Fruit fly (Drosophila melanogaster) whole organism, prepupa: Measurements from ENCODE around the gene CG13795.
A peak's percentile ranks its signal among the peaks of the same experiment; 100 is the strongest.

Experiments
- Blimp-1 ChIP-seq: fragments of 200-800 bp; sonication (Bioruptor generic); optimal IDR thresholded peaks from 3 replicates; lab custom pipeline; 2017; ENCODE audit warnings: missing biosample characterization, missing genetic modification characterization, mild to moderate bottlenecking, moderate library complexity, missing genetic modification reagents
- CG10631 ChIP-seq: fragments of 200-800 bp; sonication (Bioruptor generic); optimal IDR thresholded peaks from 2 replicates; lab custom pipeline; 2016; ENCODE audit warnings: missing biosample characterization, missing genetic modification characterization
- CG10669 ChIP-seq: fragments of 200-800 bp; sonication (Bioruptor generic); optimal IDR thresholded peaks from 3 replicates; lab custom pipeline; 2018; ENCODE audit warnings: missing biosample characterization, mild to moderate bottlenecking, missing genetic modification characterization, moderate library complexity
- CG11294 ChIP-seq: fragments of 200-800 bp; sonication (Bioruptor generic); IDR thresholded peaks from 2 replicates; pipeline ENCODE4 v1.3.6; 2022; ENCODE audit warnings: missing biosample characterization, missing genetic modification characterization
- CG11762 ChIP-seq: fragments of 200-800 bp; sonication (Bioruptor generic); optimal IDR thresholded peaks from 3 replicates; lab custom pipeline; 2016; ENCODE audit warnings: missing biosample characterization, missing genetic modification characterization; ENCODE audit not compliant: insufficient read depth
- CG11902 ChIP-seq: fragments of 200-800 bp; sonication (Bioruptor generic); optimal IDR thresholded peaks from 3 replicates; lab custom pipeline; 2016; ENCODE audit warnings: missing biosample characterization, missing genetic modification characterization
- CG15336 ChIP-seq: fragments of 200-800 bp; sonication (Bioruptor generic); IDR thresholded peaks from 2 replicates; pipeline ENCODE4 v1.3.6; 2022; ENCODE audit warnings: missing biosample characterization, missing genetic modification characterization
- CG16779 ChIP-seq: fragments of 200-800 bp; sonication (Bioruptor generic); optimal IDR thresholded peaks from 3 replicates; lab custom pipeline; 2017; ENCODE audit warnings: missing biosample characterization, mild to moderate bottlenecking, missing genetic modification characterization
- CG3032 ChIP-seq: fragments of 200-800 bp; optimal IDR thresholded peaks from 2 replicates; lab custom pipeline; 2019; ENCODE audit warnings: missing biosample characterization, mild to moderate bottlenecking, missing genetic modification characterization, moderate library complexity
- CG32006 ChIP-seq: fragments of 200-800 bp; sonication (Bioruptor generic); optimal IDR thresholded peaks from 3 replicates; lab custom pipeline; 2017; ENCODE audit warnings: missing biosample characterization, mild to moderate bottlenecking, missing genetic modification characterization
- CG34406 ChIP-seq: fragments of 200-800 bp; sonication (Bioruptor generic); optimal IDR thresholded peaks from 3 replicates; lab custom pipeline; 2016; ENCODE audit warnings: missing biosample characterization, missing genetic modification characterization
- CG3919 ChIP-seq: fragments of 200-800 bp; sonication (Bioruptor generic); optimal IDR thresholded peaks from 3 replicates; lab custom pipeline; 2016; ENCODE audit warnings: missing biosample characterization, missing genetic modification characterization
- CG4318 ChIP-seq: fragments of 200-800 bp; sonication (Bioruptor generic); optimal IDR thresholded peaks from 3 replicates; lab custom pipeline; 2017; ENCODE audit warnings: missing biosample characterization, mild to moderate bottlenecking, missing genetic modification characterization
- CG6163 ChIP-seq: fragments of 200-800 bp; sonication (Bioruptor generic); IDR thresholded peaks from 3 replicates; pipeline ENCODE4 v1.3.6; 2022; ENCODE audit warnings: missing biosample characterization, missing genetic modification characterization
- CG6276 ChIP-seq: fragments of 200-800 bp; sonication (Bioruptor generic); optimal IDR thresholded peaks from 2 replicates; lab custom pipeline; 2017; ENCODE audit warnings: missing biosample characterization, mild to moderate bottlenecking, missing genetic modification characterization
- CG6792 ChIP-seq: fragments of 200-800 bp; sonication (Bioruptor generic); optimal IDR thresholded peaks from 3 replicates; lab custom pipeline; 2016; ENCODE audit warnings: missing biosample characterization, missing genetic modification characterization
- CG6808 ChIP-seq: fragments of 200-800 bp; sonication (Bioruptor generic); optimal IDR thresholded peaks from 3 replicates; lab custom pipeline; 2017; ENCODE audit warnings: missing biosample characterization, missing genetic modification characterization, mild to moderate bottlenecking, moderate library complexity, missing genetic modification reagents
- CG6854 ChIP-seq: fragments of 200-800 bp; sonication (Bioruptor generic); optimal IDR thresholded peaks from 2 replicates; lab custom pipeline; 2017; ENCODE audit warnings: missing biosample characterization, mild to moderate bottlenecking, missing genetic modification characterization
- CG7368 ChIP-seq: fragments of 200-800 bp; sonication (Bioruptor generic); optimal IDR thresholded peaks from 3 replicates; lab custom pipeline; 2016; ENCODE audit warnings: missing biosample characterization, missing genetic modification characterization
- CG8119 ChIP-seq: fragments of 200-800 bp; sonication (Bioruptor generic); IDR thresholded peaks from 3 replicates; pipeline ENCODE4 v1.3.6; 2022; ENCODE audit warnings: missing biosample characterization, missing genetic modification characterization
- CG8319 ChIP-seq: fragments of 200-800 bp; sonication (Bioruptor generic); optimal IDR thresholded peaks from 3 replicates; lab custom pipeline; 2016; ENCODE audit warnings: missing biosample characterization, missing genetic modification characterization
- CG8632 ChIP-seq: fragments of 200-800 bp; sonication (Bioruptor generic); optimal IDR thresholded peaks from 3 replicates; lab custom pipeline; 2016; ENCODE audit warnings: missing biosample characterization, missing genetic modification characterization
- Eip75B ChIP-seq: fragments of 200-800 bp; sonication (Bioruptor generic); optimal IDR thresholded peaks from 3 replicates; lab custom pipeline; 2016; ENCODE audit warnings: missing biosample characterization, missing genetic modification characterization
- Eip78C ChIP-seq: fragments of 200-800 bp; sonication (Bioruptor generic); peaks from one replicate; lab custom pipeline; 2016; ENCODE audit warnings: missing biosample characterization, missing genetic modification characterization
- Ets21C ChIP-seq: fragments of 200-800 bp; sonication (Bioruptor generic); optimal IDR thresholded peaks from 3 replicates; lab custom pipeline; 2016; ENCODE audit warnings: missing biosample characterization, missing genetic modification characterization
- Ets96B ChIP-seq: fragments of 200-800 bp; optimal IDR thresholded peaks from 2 replicates; lab custom pipeline; 2019; ENCODE audit warnings: missing biosample characterization, mild to moderate bottlenecking, missing genetic modification characterization, moderate library complexity
- Gug ChIP-seq: fragments of 200-800 bp; sonication (Bioruptor generic); IDR thresholded peaks from 2 replicates; pipeline ENCODE4 v1.3.6; 2022; ENCODE audit warnings: missing biosample characterization, missing genetic modification characterization
- Hr38 ChIP-seq: sonication (Bioruptor generic); optimal IDR thresholded peaks from 2 replicates; lab custom pipeline; 2016; ENCODE audit warnings: missing biosample characterization, missing genetic modification characterization
- Hr39 ChIP-seq: fragments of 200-800 bp; sonication (Bioruptor generic); optimal IDR thresholded peaks from 2 replicates; lab custom pipeline; 2016; ENCODE audit warnings: missing biosample characterization, missing genetic modification characterization
- Hr4 ChIP-seq: fragments of 200-800 bp; sonication (Bioruptor generic); optimal IDR thresholded peaks from 3 replicates; lab custom pipeline; 2016; ENCODE audit warnings: missing biosample characterization, missing genetic modification characterization
- Lpt ChIP-seq: fragments of 200-800 bp; sonication (Bioruptor generic); optimal IDR thresholded peaks from 3 replicates; lab custom pipeline; 2016; ENCODE audit warnings: missing biosample characterization, missing genetic modification characterization
- Met ChIP-seq: fragments of 200-800 bp; sonication (Bioruptor generic); optimal IDR thresholded peaks from 3 replicates; lab custom pipeline; 2016; ENCODE audit warnings: missing biosample characterization, missing genetic modification characterization
- Smox ChIP-seq: fragments of 200-800 bp; sonication (Bioruptor generic); optimal IDR thresholded peaks from 3 replicates; lab custom pipeline; 2016; ENCODE audit warnings: missing biosample characterization, missing genetic modification characterization
- Sox102F ChIP-seq: fragments of 200-800 bp; sonication (Bioruptor generic); optimal IDR thresholded peaks from 2 replicates; lab custom pipeline; 2016; ENCODE audit warnings: missing biosample characterization, mild to moderate bottlenecking, missing genetic modification characterization
- Sox14 ChIP-seq: fragments of 200-800 bp; sonication (Bioruptor generic); optimal IDR thresholded peaks from 3 replicates; lab custom pipeline; 2016; ENCODE audit warnings: missing biosample characterization, missing genetic modification characterization
- Sox15 ChIP-seq: fragments of 200-800 bp; sonication (Bioruptor generic); optimal IDR thresholded peaks from 3 replicates; lab custom pipeline; 2016; ENCODE audit warnings: missing biosample characterization, missing genetic modification characterization
- achi ChIP-seq: fragments of 200-800 bp; sonication (Bioruptor generic); optimal IDR thresholded peaks from 3 replicates; lab custom pipeline; 2016; ENCODE audit warnings: missing biosample characterization, missing genetic modification characterization
- acj6 ChIP-seq: fragments of 200-800 bp; sonication (Bioruptor generic); optimal IDR thresholded peaks from 3 replicates; lab custom pipeline; 2016; ENCODE audit warnings: missing biosample characterization, missing genetic modification characterization
- cyc ChIP-seq: fragments of 200-800 bp; sonication (Bioruptor generic); optimal IDR thresholded peaks from 3 replicates; lab custom pipeline; 2016; ENCODE audit warnings: missing biosample characterization, missing genetic modification characterization
- dsx ChIP-seq: fragments of 200-800 bp; optimal IDR thresholded peaks from 3 replicates; lab custom pipeline; 2019; ENCODE audit warnings: missing biosample characterization, mild to moderate bottlenecking, missing genetic modification characterization, moderate library complexity; ENCODE audit not compliant: poor library complexity, severe bottlenecking
- eg ChIP-seq: fragments of 200-800 bp; sonication (Bioruptor generic); IDR thresholded peaks from 3 replicates; pipeline ENCODE4 v1.3.6; 2022; ENCODE audit warnings: missing biosample characterization, missing genetic modification characterization
- fd59A ChIP-seq: fragments of 200-800 bp; sonication (Bioruptor generic); optimal IDR thresholded peaks from 2 replicates; lab custom pipeline; 2017; ENCODE audit warnings: missing biosample characterization, mild to moderate bottlenecking, missing genetic modification characterization, missing genetic modification reagents
- fd85E ChIP-seq: fragments of 200-800 bp; sonication (Bioruptor generic); optimal IDR thresholded peaks from 3 replicates; lab custom pipeline; 2016; ENCODE audit warnings: missing biosample characterization, missing genetic modification characterization
- fkh ChIP-seq: fragments of 200-800 bp; sonication (Bioruptor generic); optimal IDR thresholded peaks from 3 replicates; lab custom pipeline; 2017; ENCODE audit warnings: missing biosample characterization, mild to moderate bottlenecking, missing genetic modification characterization, moderate library complexity
- lz ChIP-seq: fragments of 200-800 bp; sonication (Bioruptor generic); optimal IDR thresholded peaks from 3 replicates; lab custom pipeline; 2016; ENCODE audit warnings: missing biosample characterization, missing genetic modification characterization
- net ChIP-seq: fragments of 200-800 bp; sonication (Bioruptor generic); optimal IDR thresholded peaks from 3 replicates; lab custom pipeline; 2016; ENCODE audit warnings: missing biosample characterization, missing genetic modification characterization
- pdm3 ChIP-seq: fragments of 200-800 bp; sonication (Bioruptor generic); optimal IDR thresholded peaks from 3 replicates; lab custom pipeline; 2016; ENCODE audit warnings: missing biosample characterization, missing genetic modification characterization
- salr ChIP-seq, 2 experiments: fragments of 200-800 bp; sonication (Bioruptor generic); optimal IDR thresholded peaks; 3 replicates each; lab custom pipeline; 2016 to 2018; ENCODE audit warnings: missing biosample characterization in 2 of 2, missing genetic modification characterization in 2 of 2, mild to moderate bottlenecking in 1 of 2
- spab ChIP-seq: fragments of 200-800 bp; sonication (Bioruptor generic); optimal IDR thresholded peaks from 2 replicates; lab custom pipeline; 2017; ENCODE audit warnings: missing biosample characterization, mild to moderate bottlenecking, missing genetic modification characterization, missing genetic modification reagents
- ss ChIP-seq, 2 experiments: fragments of 200-800 bp; sonication (Bioruptor generic); optimal IDR thresholded peaks; 2 replicates in 1 of 2; 3 replicates in 1 of 2; lab custom pipeline; 2017 to 2018; ENCODE audit warnings: mild to moderate bottlenecking in 2 of 2, missing biosample characterization in 2 of 2, missing genetic modification characterization in 2 of 2, moderate library complexity in 1 of 2
- svp ChIP-seq: fragments of 200-800 bp; sonication (Bioruptor generic); peaks from one replicate; lab custom pipeline; 2016; ENCODE audit warnings: missing biosample characterization, missing genetic modification characterization
- vri ChIP-seq: fragments of 200-800 bp; sonication (Bioruptor generic); optimal IDR thresholded peaks from 3 replicates; lab custom pipeline; 2016; ENCODE audit warnings: missing biosample characterization, mild to moderate bottlenecking, missing genetic modification characterization

The CG13795 gene

DNA sequence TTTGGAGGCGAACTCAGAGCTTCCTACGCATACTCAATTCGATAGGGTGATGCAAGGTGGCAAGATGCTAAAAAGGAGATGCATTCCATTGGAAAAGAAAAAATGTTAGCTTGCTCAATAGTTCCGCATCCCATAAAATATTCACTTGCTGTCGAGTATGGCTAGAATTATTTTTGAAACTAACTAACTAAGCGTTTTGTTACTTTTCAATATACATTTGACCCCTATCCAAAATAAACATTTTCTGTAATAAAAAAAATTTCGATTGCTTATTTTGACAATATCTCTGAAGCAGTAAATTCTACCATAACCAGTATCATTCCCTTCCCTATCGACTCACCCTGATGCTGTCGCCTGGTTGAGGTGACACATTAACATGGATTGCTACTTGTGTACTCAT lies 22.6 kb downstream of the CG13795 start:
- TF ChIP-seq CG32006 (GFP tag; lab: Kevin White, UChicago) (peak; percentile 77), Sox14 (GFP tag; lab: Kevin White, UChicago) (peak; percentile 83), CG3919 (GFP tag; lab: Kevin White, UChicago) (peak; percentile 73), net (GFP tag; lab: Kevin White, UChicago) (peak; percentile 79), Sox102F (GFP tag; lab: Kevin White, UChicago) (peak; percentile 86), CG15336 (GFP tag; lab: Robert Waterston, UW) (peak; percentile 81; the same call in 1 of the 2 replicates), CG8319 (GFP tag; lab: Kevin White, UChicago) (peak; percentile 87), eg (GFP tag; lab: Robert Waterston, UW) (peak; percentile 47; the same call in 2 of the 3 replicates), CG3032 (tag; lab: Kevin White, UChicago) (peak; percentile 84), CG4318 (GFP tag; lab: Kevin White, UChicago) (peak; percentile 17), ss (GFP tag; optimal IDR thresholded peaks at IDR 0.05; lab: Kevin White, UChicago) (peak; percentile 61 to 81), lz (GFP tag; lab: Kevin White, UChicago) (peak; percentile 80), Smox (GFP tag; lab: Kevin White, UChicago) (peak; percentile 77), achi (GFP tag; lab: Kevin White, UChicago) (peak; percentile 80), fkh (no peak), pdm3 (peak; percentile 86), CG7368 (peak; percentile 73), Sox15 (peak; percentile 82), acj6 (GFP tag; lab: Kevin White, UChicago) (peak; percentile 80), CG10669 (GFP tag; lab: Kevin White, UChicago) (peak; percentile 84), CG16779 (tag; lab: Kevin White, UChicago) (peak; percentile 40), Met (GFP tag; lab: Kevin White, UChicago) (peak; percentile 72), CG8632 (GFP tag; lab: Kevin White, UChicago) (peak; percentile 87), Lpt (GFP tag; lab: Kevin White, UChicago) (peak; percentile 50), Ets21C (GFP tag; lab: Kevin White, UChicago) (peak; percentile 72), CG6808 (peak; percentile 79), Hr4 (GFP tag; lab: Kevin White, UChicago) (peak; percentile 62), CG6163 (peak; percentile 60; the same call in 2 of the 3 replicates), Hr39 (GFP tag; lab: Kevin White, UChicago) (peak; percentile 84), fd59A (GFP tag; lab: Kevin White, UChicago) (peak; percentile 80), dsx (GFP tag; lab: Kevin White, UChicago) (peak; percentile 74), svp (GFP tag; lab: Kevin White, UChicago) (peak; percentile 82), CG11902 (GFP tag; lab: Kevin White, UChicago) (peak; percentile 59), Blimp-1 (peak; percentile 31), CG10631 (GFP tag; lab: Kevin White, UChicago) (peak; percentile 75), spab (GFP tag; lab: Kevin White, UChicago) (peak; percentile 68), Ets96B (tag; lab: Kevin White, UChicago) (no peak), vri (peak; percentile 75), Hr38 (GFP tag; lab: Kevin White, UChicago) (no peak), CG6276 (GFP tag; lab: Kevin White, UChicago) (peak; percentile 34), CG8119 (GFP tag; lab: Robert Waterston, UW) (peak; percentile 71), CG6854 (GFP tag; lab: Kevin White, UChicago) (no peak), Eip75B (GFP tag; lab: Kevin White, UChicago) (peak; percentile 83), cyc (peak; percentile 63), salr (GFP tag; optimal IDR thresholded peaks at IDR 0.05; lab: Kevin White, UChicago) (peak; percentile 7 to 60), CG11294 (GFP tag; lab: Robert Waterston, UW) (peak; percentile 25; the same call in 1 of the 2 replicates), CG11762 (peak; percentile 76), CG6792 (GFP tag; lab: Kevin White, UChicago) (peak; percentile 85), fd85E (GFP tag; lab: Kevin White, UChicago) (peak; percentile 24), Gug (no peak), CG34406 (GFP tag; lab: Kevin White, UChicago) (peak; percentile 86), Eip78C (GFP tag; lab: Kevin White, UChicago) (peak; percentile 96)
